Worm (Caenorhabditis elegans) whole organism, late embryonic: ENCODE data around the gene F28C10.3.

Experiments
- K02D7.2 ChIP-seq: sonication (generic microtip); optimal IDR thresholded peaks from 2 replicates; lab custom pipeline; 2017; ENCODE audit warnings: mild to moderate bottlenecking, missing genetic modification characterization, missing compliant biosample characterization
- T23F11.4 ChIP-seq: fragments of 200-800 bp; sonication (Bioruptor generic); optimal IDR thresholded peaks from 2 replicates; lab custom pipeline; 2018; ENCODE audit warnings: mild to moderate bottlenecking, missing genetic modification characterization, missing compliant biosample characterization
- Y22D7AL.16 ChIP-seq: sonication (generic microtip); optimal IDR thresholded peaks from 2 replicates; lab custom pipeline; 2016; ENCODE audit warnings: missing genetic modification characterization, missing compliant biosample characterization
- ama-1 ChIP-seq: fragments of 150-350 bp; optimal IDR thresholded peaks from 2 replicates; lab custom pipeline; 2014
- ceh-14 ChIP-seq: sonication (generic microtip); optimal IDR thresholded peaks from 2 replicates; lab custom pipeline; 2016; ENCODE audit warnings: missing genotype, missing genetic modification characterization, missing compliant biosample characterization
- ceh-2 ChIP-seq: sonication (generic microtip); optimal IDR thresholded peaks from 2 replicates; lab custom pipeline; 2016; ENCODE audit warnings: missing genotype, missing genetic modification characterization, missing compliant biosample characterization
- fkh-10 ChIP-seq: fragments of 150-350 bp; optimal IDR thresholded peaks from 2 replicates; lab custom pipeline; 2014; ENCODE audit warnings: missing biosample characterization, missing genetic modification reagents, missing genetic modification characterization
- fkh-6 ChIP-seq: sonication (generic microtip); optimal IDR thresholded peaks from 2 replicates; lab custom pipeline; 2016; ENCODE audit warnings: missing genetic modification characterization, missing compliant biosample characterization
- madf-2 ChIP-seq: sonication (generic microtip); optimal IDR thresholded peaks from 2 replicates; lab custom pipeline; 2017; ENCODE audit warnings: missing genetic modification characterization, missing compliant biosample characterization
- nhr-11 ChIP-seq: fragments of 150-350 bp; optimal IDR thresholded peaks from 2 replicates; lab custom pipeline; 2014; ENCODE audit warnings: missing biosample characterization, missing genetic modification characterization
- npax-4 ChIP-seq: sonication (generic microtip); optimal IDR thresholded peaks from 2 replicates; lab custom pipeline; 2016; ENCODE audit warnings: missing genetic modification characterization, missing compliant biosample characterization
- pqm-1 ChIP-seq: sonication (generic microtip); optimal IDR thresholded peaks from 2 replicates; lab custom pipeline; 2016; ENCODE audit warnings: missing genetic modification characterization, missing compliant biosample characterization
- tbx-7 ChIP-seq: sonication (generic microtip); optimal IDR thresholded peaks from 2 replicates; lab custom pipeline; 2016; ENCODE audit warnings: missing genotype, missing genetic modification characterization, missing compliant biosample characterization
- unc-86 ChIP-seq: sonication (generic microtip); optimal IDR thresholded peaks from 2 replicates; lab custom pipeline; 2016; ENCODE audit warnings: missing genetic modification characterization, missing compliant biosample characterization

ce11 chrX:506848-507247 lies 28.8 kb downstream of the F28C10.3 start, which contains the start of gene B0310.2:
- no peak for TF ChIP-seq unc-86 (tag; lab: Kevin White, UChicago)
- TF ChIP-seq madf-2 (tag; lab: Kevin White, UChicago), result no peak
- TF ChIP-seq nhr-11, result no peak
- TF ChIP-seq fkh-10 (GFP tag; lab: Kevin White, UChicago), result no peak
- no peak for TF ChIP-seq fkh-6 (tag; lab: Kevin White, UChicago)
- TF ChIP-seq ceh-14 (tag; lab: Kevin White, UChicago), result no peak
- no peak for TF ChIP-seq K02D7.2 (tag; lab: Kevin White, UChicago)
- TF ChIP-seq ceh-2 (tag; lab: Kevin White, UChicago), result no peak
- TF ChIP-seq T23F11.4 (GFP tag; lab: Kevin White, UChicago), result no peak
- no peak for TF ChIP-seq pqm-1 (tag; lab: Kevin White, UChicago)
- no peak for TF ChIP-seq tbx-7 (tag; lab: Kevin White, UChicago)
- TF ChIP-seq Y22D7AL.16, result no peak
- no peak for TF ChIP-seq ama-1 (lab: Kevin White, UChicago)
- TF ChIP-seq npax-4 (tag; lab: Kevin White, UChicago), result no peak
